Worm (Caenorhabditis elegans): ENCODE measurements around the gene rfk-1.

DNA sequence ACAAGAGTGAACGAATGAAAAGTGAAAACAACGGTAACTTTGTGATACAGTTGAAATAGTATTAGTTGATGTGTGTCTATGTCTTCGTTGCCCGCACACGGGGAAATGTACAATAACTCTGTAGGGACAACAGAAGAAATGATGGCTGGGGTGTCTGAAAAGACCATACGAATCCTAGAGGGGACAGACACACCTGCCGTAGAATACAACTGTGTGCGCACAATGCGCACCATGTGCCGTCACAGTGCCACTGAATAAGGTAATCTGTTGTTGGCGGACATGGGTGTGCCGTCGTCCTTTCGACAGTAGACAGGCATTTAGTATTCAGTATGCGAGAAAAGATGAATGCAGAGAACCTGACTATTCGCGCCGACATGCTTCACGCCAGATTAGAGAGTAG is 12.0 kb upstream of the rfk-1 start:
- no peak for TF ChIP-seq sox-4 (tag; optimal IDR thresholded peaks at IDR 0.05)
- TF ChIP-seq nfya-1 (tag; optimal IDR thresholded peaks at IDR 0.05), result no peak
- TF ChIP-seq fkh-6 (tag; optimal IDR thresholded peaks at IDR 0.05), result no peak
- no peak for TF ChIP-seq tbx-2 (tag; optimal IDR thresholded peaks at IDR 0.05)
